Fruit fly (Drosophila melanogaster) whole organism, embryonic: ENCODE results near the gene mRpL30.

Source experiments
- Aef1 ChIP-seq: fragments of 200-800 bp; sonication (Bioruptor generic); IDR thresholded peaks from 3 replicates; pipeline ENCODE4 v1.3.6; 2022; ENCODE audit warnings: missing biosample characterization, missing genetic modification characterization
- CG12219 ChIP-seq: fragments of 200-800 bp; sonication (Bioruptor generic); optimal IDR thresholded peaks from 3 replicates; lab custom pipeline; 2018; ENCODE audit warnings: missing biosample characterization, mild to moderate bottlenecking, missing genetic modification characterization
- CG12299 ChIP-seq: fragments of 200-800 bp; sonication (Bioruptor generic); optimal IDR thresholded peaks from 2 replicates; lab custom pipeline; 2018; ENCODE audit warnings: missing biosample characterization, mild to moderate bottlenecking, missing genetic modification characterization
- CG12391 ChIP-seq: fragments of 200-800 bp; sonication (Bioruptor generic); optimal IDR thresholded peaks from 3 replicates; lab custom pipeline; 2018; ENCODE audit warnings: missing biosample characterization, mild to moderate bottlenecking, missing genetic modification characterization, moderate library complexity
- CG12769 ChIP-seq: fragments of 200-800 bp; sonication (Bioruptor generic); optimal IDR thresholded peaks from 2 replicates; lab custom pipeline; 2019; ENCODE audit warnings: missing biosample characterization, mild to moderate bottlenecking, missing genetic modification characterization, moderate library complexity
- CG13123 ChIP-seq: fragments of 200-800 bp; sonication (Bioruptor generic); optimal IDR thresholded peaks from 2 replicates; lab custom pipeline; 2016; ENCODE audit warnings: missing biosample characterization, missing genetic modification characterization
- CG16815 ChIP-seq: fragments of 200-800 bp; sonication (Bioruptor generic); optimal IDR thresholded peaks from 3 replicates; lab custom pipeline; 2017; ENCODE audit warnings: missing biosample characterization, mild to moderate bottlenecking, missing genetic modification characterization
- CG17361 ChIP-seq: fragments of 200-800 bp; sonication (Bioruptor generic); IDR thresholded peaks from 3 replicates; pipeline ENCODE4 v1.3.6; 2022; ENCODE audit warnings: missing biosample characterization, missing genetic modification characterization
- CG18599 ChIP-seq: fragments of 200-800 bp; sonication (Bioruptor generic); optimal IDR thresholded peaks from 3 replicates; lab custom pipeline; 2017; ENCODE audit warnings: missing biosample characterization, missing genetic modification characterization, mild to moderate bottlenecking, moderate library complexity, missing genetic modification reagents
- CG2120 ChIP-seq: fragments of 200-800 bp; sonication (Bioruptor generic); optimal IDR thresholded peaks from 3 replicates; lab custom pipeline; 2016; ENCODE audit warnings: missing biosample characterization, missing genetic modification characterization
- CG2129 ChIP-seq: fragments of 200-800 bp; sonication (Bioruptor generic); IDR thresholded peaks from 2 replicates; pipeline ENCODE4 v1.3.6; 2022; ENCODE audit warnings: missing biosample characterization, missing genetic modification characterization; ENCODE audit not compliant: partially characterized antibody
- CG34224 ChIP-seq: fragments of 200-800 bp; sonication (Bioruptor generic); IDR thresholded peaks from 3 replicates; pipeline ENCODE4 v1.3.6; 2022; ENCODE audit warnings: missing biosample characterization, missing genetic modification characterization; ENCODE audit not compliant: partially characterized antibody
- CG34376 ChIP-seq: fragments of 200-800 bp; sonication (Bioruptor generic); optimal IDR thresholded peaks from 2 replicates; lab custom pipeline; 2018; ENCODE audit warnings: missing biosample characterization, mild to moderate bottlenecking, missing genetic modification characterization
- CG34422 ChIP-seq: fragments of 200-800 bp; sonication (Bioruptor generic); IDR thresholded peaks from 3 replicates; pipeline ENCODE4 v1.3.6; 2022; ENCODE audit warnings: missing biosample characterization, missing genetic modification characterization
- CG8388 ChIP-seq: fragments of 200-800 bp; sonication (Bioruptor generic); optimal IDR thresholded peaks from 2 replicates; lab custom pipeline; 2019; ENCODE audit warnings: missing biosample characterization, mild to moderate bottlenecking, missing genetic modification characterization, moderate library complexity
- CG8478 ChIP-seq: fragments of >200 bp; optimal IDR thresholded peaks from 2 replicates; lab custom pipeline; 2018
- CG8924 ChIP-seq: fragments of 200-800 bp; optimal IDR thresholded peaks from 3 replicates; lab custom pipeline; 2019; ENCODE audit warnings: missing biosample characterization, mild to moderate bottlenecking, missing genetic modification characterization, moderate library complexity
- CG9876 ChIP-seq: fragments of 200-800 bp; sonication (Bioruptor generic); optimal IDR thresholded peaks from 2 replicates; lab custom pipeline; 2016; ENCODE audit warnings: missing biosample characterization, missing genetic modification characterization
- CTCF ChIP-seq: fragments of 200-800 bp; sonication (Bioruptor generic); optimal IDR thresholded peaks from 2 replicates; lab custom pipeline; 2017; ENCODE audit warnings: missing biosample characterization, mild to moderate bottlenecking, missing genetic modification characterization, moderate library complexity
- D ChIP-seq, 2 experiments: fragments of 200-800 bp in 1 of 2; fragments of >200 bp in 1 of 2; sonication (Bioruptor generic) in 1 of 2; optimal IDR thresholded peaks; 2 replicates in 1 of 2; 3 replicates in 1 of 2; lab custom pipeline; 2017; ENCODE audit warnings: mild to moderate bottlenecking in 1 of 2, missing biosample characterization in 1 of 2, missing genetic modification characterization in 1 of 2, missing genetic modification reagents in 1 of 2
- D19B ChIP-seq: fragments of 200-800 bp; sonication (Bioruptor generic); optimal IDR thresholded peaks from 2 replicates; lab custom pipeline; 2017; ENCODE audit warnings: missing biosample characterization, mild to moderate bottlenecking, missing genetic modification characterization
- E2f2 ChIP-seq: fragments of 200-800 bp; sonication (Bioruptor generic); IDR thresholded peaks from 2 replicates; pipeline ENCODE4 v1.3.6; 2022; ENCODE audit warnings: missing biosample characterization, missing genetic modification characterization
- Hmx ChIP-seq: fragments of 200-800 bp; sonication (Bioruptor generic); optimal IDR thresholded peaks from 2 replicates; lab custom pipeline; 2016; ENCODE audit warnings: missing biosample characterization, missing genetic modification characterization
- Kr ChIP-seq: fragments of 200-800 bp; sonication (Bioruptor generic); optimal IDR thresholded peaks from 2 replicates; lab custom pipeline; 2017; ENCODE audit warnings: missing biosample characterization, mild to moderate bottlenecking, missing genetic modification characterization
- Neu2 ChIP-seq: fragments of 200-800 bp; sonication (Bioruptor generic); optimal IDR thresholded peaks from 3 replicates; lab custom pipeline; 2016; ENCODE audit warnings: missing biosample characterization, missing genetic modification characterization, borderline replicate concordance
- Nf-YC ChIP-seq: fragments of 200-800 bp; optimal IDR thresholded peaks from 3 replicates; lab custom pipeline; 2019; ENCODE audit warnings: missing biosample characterization, mild to moderate bottlenecking, missing genetic modification characterization, moderate library complexity
- Usf ChIP-seq: fragments of 200-800 bp; sonication (Bioruptor generic); optimal IDR thresholded peaks from 2 replicates; lab custom pipeline; 2017; ENCODE audit warnings: missing genotype, missing biosample characterization, missing genetic modification characterization
- bab2 ChIP-seq: fragments of 200-800 bp; sonication (Bioruptor generic); optimal IDR thresholded peaks from 2 replicates; lab custom pipeline; 2016; ENCODE audit warnings: missing biosample characterization, missing genetic modification characterization
- btn ChIP-seq: fragments of 200-800 bp; sonication (Bioruptor generic); optimal IDR thresholded peaks from 2 replicates; lab custom pipeline; 2016; ENCODE audit warnings: missing biosample characterization, missing genetic modification characterization
- caup ChIP-seq: fragments of 200-800 bp; sonication (Bioruptor generic); optimal IDR thresholded peaks from 3 replicates; lab custom pipeline; 2017; ENCODE audit warnings: missing biosample characterization, mild to moderate bottlenecking, missing genetic modification characterization, moderate library complexity; ENCODE audit not compliant: severe bottlenecking
- ci ChIP-seq: fragments of 200-800 bp; sonication (Bioruptor generic); IDR thresholded peaks from 3 replicates; pipeline ENCODE4 v1.3.6; 2022; ENCODE audit warnings: missing biosample characterization, missing genetic modification characterization
- corto ChIP-seq: fragments of 200-800 bp; sonication (Bioruptor generic); optimal IDR thresholded peaks from 2 replicates; lab custom pipeline; 2016; ENCODE audit warnings: missing biosample characterization, mild to moderate bottlenecking, missing genetic modification characterization, moderate library complexity
- croc ChIP-seq: fragments of 200-800 bp; sonication (Bioruptor generic); conservative IDR thresholded peaks from 3 replicates; pipeline ENCODE4 v1.3.6; 2022; ENCODE audit warnings: missing biosample characterization, missing genetic modification characterization
- crol ChIP-seq: fragments of 200-800 bp; sonication (Bioruptor generic); IDR thresholded peaks from 2 replicates; pipeline ENCODE4 v1.3.6; 2022; ENCODE audit warnings: missing biosample characterization, missing genetic modification characterization
- dmrt99B ChIP-seq: fragments of 200-800 bp; sonication (Bioruptor generic); optimal IDR thresholded peaks from 2 replicates; lab custom pipeline; 2018; ENCODE audit warnings: missing biosample characterization, mild to moderate bottlenecking, missing genetic modification characterization, moderate library complexity
- ems ChIP-seq: fragments of 200-800 bp; sonication (Bioruptor generic); optimal IDR thresholded peaks from 3 replicates; lab custom pipeline; 2016; ENCODE audit warnings: missing biosample characterization, missing genetic modification characterization
- fu2 ChIP-seq: fragments of 200-800 bp; sonication (Bioruptor generic); optimal IDR thresholded peaks from 2 replicates; lab custom pipeline; 2016; ENCODE audit warnings: missing biosample characterization, missing genetic modification characterization
- gem ChIP-seq: fragments of 200-800 bp; sonication (Bioruptor generic); optimal IDR thresholded peaks from 2 replicates; lab custom pipeline; 2019; ENCODE audit warnings: missing biosample characterization, mild to moderate bottlenecking, missing genetic modification characterization, moderate library complexity
- grn ChIP-seq: fragments of 200-800 bp; sonication (Bioruptor generic); optimal IDR thresholded peaks from 3 replicates; lab custom pipeline; 2017; ENCODE audit warnings: missing biosample characterization, missing genetic modification characterization
- gsb-n ChIP-seq: fragments of 200-800 bp; sonication (Bioruptor generic); optimal IDR thresholded peaks from 3 replicates; lab custom pipeline; 2018; ENCODE audit warnings: missing biosample characterization, mild to moderate bottlenecking, missing genetic modification characterization
- gt ChIP-seq: fragments of 200-800 bp; sonication (Bioruptor generic); IDR thresholded peaks from 2 replicates; pipeline ENCODE4 v1.3.6; 2022; ENCODE audit warnings: missing biosample characterization, missing genetic modification characterization
- inv ChIP-seq: fragments of 200-800 bp; sonication (Bioruptor generic); IDR thresholded peaks from 2 replicates; pipeline ENCODE4 v1.3.6; 2022; ENCODE audit warnings: missing biosample characterization, missing genetic modification characterization; ENCODE audit not compliant: partially characterized antibody
- otp ChIP-seq: fragments of 200-800 bp; sonication (Bioruptor generic); IDR thresholded peaks from 3 replicates; pipeline ENCODE4, ENCODE4 v1.3.6; 2022; ENCODE audit warnings: missing biosample characterization, missing genetic modification characterization
- salm ChIP-seq: fragments of 200-800 bp; sonication (Bioruptor generic); optimal IDR thresholded peaks from 2 replicates; lab custom pipeline; 2018; ENCODE audit warnings: missing biosample characterization, mild to moderate bottlenecking, missing genetic modification characterization
- sob ChIP-seq: fragments of 200-800 bp; sonication (Bioruptor generic); IDR thresholded peaks from 2 replicates; pipeline ENCODE4 v1.3.6; 2022; ENCODE audit warnings: missing biosample characterization, missing genetic modification characterization
- tio ChIP-seq: fragments of 200-800 bp; sonication (Bioruptor generic); optimal IDR thresholded peaks from 2 replicates; lab custom pipeline; 2017; ENCODE audit warnings: missing biosample characterization, missing genetic modification characterization, inconsistent platforms
- toy ChIP-seq: fragments of 200-800 bp; sonication (Bioruptor generic); IDR thresholded peaks from 2 replicates; pipeline ENCODE4 v1.3.6; 2022; ENCODE audit warnings: missing biosample characterization, missing genetic modification characterization
- vnd ChIP-seq: fragments of 200-800 bp; sonication (Bioruptor generic); IDR thresholded peaks from 3 replicates; pipeline ENCODE4 v1.3.6; 2022; ENCODE audit warnings: missing biosample characterization, missing genetic modification characterization; ENCODE audit not compliant: partially characterized antibody
- wdn ChIP-seq: fragments of 200-800 bp; sonication (Bioruptor generic); IDR thresholded peaks from 2 replicates; pipeline ENCODE4 v1.3.6; 2022; ENCODE audit warnings: missing biosample characterization, missing genetic modification characterization
- wor ChIP-seq: fragments of 200-800 bp; sonication (Bioruptor generic); IDR thresholded peaks from 2 replicates; pipeline ENCODE4 v1.3.6; 2022; ENCODE audit warnings: missing biosample characterization, missing genetic modification characterization

The mRpL30 gene

DNA sequence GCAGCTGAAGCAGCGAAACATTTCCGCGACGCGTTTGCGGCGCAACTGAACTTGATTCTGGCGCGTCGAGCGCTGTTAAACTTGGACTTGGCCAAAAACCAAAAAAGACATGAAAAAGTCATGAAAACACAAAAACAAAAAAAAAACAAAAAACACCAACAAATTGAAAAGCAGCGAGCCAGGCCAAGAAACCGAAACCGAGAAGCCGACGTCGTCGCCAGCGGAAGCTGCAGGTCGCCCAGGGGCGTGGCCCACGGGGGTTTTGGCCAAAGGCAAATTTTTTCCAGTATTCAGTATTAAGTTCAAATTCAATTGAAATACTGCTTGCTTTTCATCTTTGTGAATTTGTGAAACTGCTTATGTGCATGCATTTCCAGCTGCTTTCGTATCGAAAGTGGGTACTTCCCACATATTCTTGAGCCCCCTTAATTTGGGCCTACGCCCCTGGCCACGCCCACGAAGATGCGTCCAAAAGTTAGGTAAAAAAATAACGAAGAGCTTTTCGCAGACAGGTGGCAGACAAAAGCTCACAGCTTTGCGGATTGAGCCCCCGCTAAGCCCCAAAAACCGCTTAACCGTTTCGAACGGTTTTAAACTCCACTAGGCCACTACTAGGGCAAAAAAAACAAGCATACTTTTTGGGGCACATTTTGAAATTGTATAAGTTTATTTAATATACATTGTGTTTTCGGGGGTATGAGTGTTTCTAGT lies 19.1 kb downstream of the mRpL30 start, which contains the start of gene CG3009 (continued):
- TF ChIP-seq toy (peak; percentile 93), Hmx (GFP tag; lab: Kevin White, UChicago) (peak; percentile 89), CTCF (peak; percentile 78), CG2120 (peak; percentile 99), corto (GFP tag; lab: Kevin White, UChicago) (peak; percentile 88), gsb-n (tag; lab: Kevin White, UChicago) (peak; percentile 89), CG34422 (peak; percentile 98), fu2 (GFP tag; lab: Kevin White, UChicago) (peak; percentile 98), CG34224 (no peak), crol (GFP tag; lab: Robert Waterston, UW) (peak; percentile 70), CG13123 (GFP tag; lab: Kevin White, UChicago) (peak; percentile 92), btn (GFP tag; lab: Kevin White, UChicago) (peak; percentile 95), CG17361 (GFP tag; lab: Robert Waterston, UW) (peak; percentile 96), CG8388 (peak; percentile 94), bab2 (GFP tag; lab: Kevin White, UChicago) (peak; percentile 97), dmrt99B (tag; lab: Kevin White, UChicago) (peak; percentile 98), CG8478 (lab: Kevin White, UChicago) (no peak), wdn (GFP tag; lab: Robert Waterston, UW) (peak; percentile 98), E2f2 (GFP tag; lab: Robert Waterston, UW) (peak; percentile 84), Usf (GFP tag; lab: Kevin White, UChicago) (peak; percentile 93), CG8924 (tag; lab: Kevin White, UChicago) (peak; percentile 97), CG12769 (tag; lab: Kevin White, UChicago) (peak; percentile 98), CG34376 (GFP tag; lab: Kevin White, UChicago) (peak; percentile 99), gt (peak; percentile 92), Aef1 (GFP tag; lab: Robert Waterston, UW) (peak; percentile 97), grn (GFP tag; lab: Kevin White, UChicago) (peak; percentile 79), salm (tag; lab: Kevin White, UChicago) (peak; percentile 92), otp (GFP tag; lab: Robert Waterston, UW) (peak; percentile 95), gem (tag; lab: Kevin White, UChicago) (peak; percentile 98), CG12299 (tag; lab: Kevin White, UChicago) (peak; percentile 96), tio (GFP tag; lab: Kevin White, UChicago) (peak; percentile 93), CG2129 (GFP tag; lab: Robert Waterston, UW) (no peak), vnd (GFP tag; lab: Robert Waterston, UW) (no peak), CG12219 (peak; percentile 98), CG16815 (GFP tag; lab: Kevin White, UChicago) (peak; percentile 93), Neu2 (GFP tag; lab: Kevin White, UChicago) (peak; percentile 88), wor (GFP tag; lab: Robert Waterston, UW) (peak; percentile 95), D (optimal IDR thresholded peaks at IDR 0.05; lab: Kevin White, UChicago) (no peak), D (GFP tag; optimal IDR thresholded peaks at IDR 0.05; lab: Kevin White, UChicago) (peak; percentile 91), caup (GFP tag; lab: Kevin White, UChicago) (peak; percentile 98), CG9876 (peak; percentile 96), croc (GFP tag; lab: Robert Waterston, UW) (peak; percentile 93), sob (GFP tag; lab: Robert Waterston, UW) (peak; percentile 98), ci (GFP tag; lab: Robert Waterston, UW) (peak; percentile 98), Nf-YC (peak; percentile 92), CG18599 (peak; percentile 99), CG12391 (tag; lab: Kevin White, UChicago) (peak; percentile 96), inv (GFP tag; lab: Robert Waterston, UW) (no peak), Kr (GFP tag; lab: Kevin White, UChicago) (no peak), ems (peak; percentile 98), D19B (GFP tag; lab: Kevin White, UChicago) (peak; percentile 93)
